Worm (Caenorhabditis elegans): Measurements from ENCODE around the gene F36H1.12.
A peak's percentile ranks its signal among the peaks of the same experiment; 100 is the strongest.

Gene F36H1.12

ce11 chrIV:11006868-11007267 lies 46.6 kb downstream of the F36H1.12 start:
- TF ChIP-seq sup-37 (GFP tag; optimal IDR thresholded peaks at IDR 0.05) (no peak), vab-15 (tag; optimal IDR thresholded peaks at IDR 0.05) (no peak), blmp-1 (tag; optimal IDR thresholded peaks at IDR 0.05) (peak; percentile 9), lin-14 (GFP tag; optimal IDR thresholded peaks at IDR 0.05) (peak; percentile 11), elt-3 (tag; optimal IDR thresholded peaks at IDR 0.05) (peak in 1 of 6 experiments; percentile 30), fos-1 (tag; optimal IDR thresholded peaks at IDR 0.05) (peak; percentile 29)

ce11 chrIV:11006383-11006782 lies 47.1 kb downstream of the F36H1.12 start:
- TF ChIP-seq nhr-11 (tag; optimal IDR thresholded peaks at IDR 0.05): no peak
- TF ChIP-seq xbp-1 (tag; optimal IDR thresholded peaks at IDR 0.05): no peak
- TF ChIP-seq mdl-1 (tag; optimal IDR thresholded peaks at IDR 0.05): no peak
- TF ChIP-seq aly-2 (tag; optimal IDR thresholded peaks at IDR 0.05): no peak
- TF ChIP-seq mep-1 (tag; optimal IDR thresholded peaks at IDR 0.05): no peak
- TF ChIP-seq lin-13 (GFP tag; optimal IDR thresholded peaks at IDR 0.05): no peak
- no peak for TF ChIP-seq fos-1 (tag; optimal IDR thresholded peaks at IDR 0.05)
- peak; percentile 44 for TF ChIP-seq lin-14 (GFP tag; optimal IDR thresholded peaks at IDR 0.05)
- TF ChIP-seq ceh-90 (tag; optimal IDR thresholded peaks at IDR 0.05): no peak
- no peak for TF ChIP-seq pag-3 (tag; optimal IDR thresholded peaks at IDR 0.05; ENCODE audit: borderline replicate concordance, insufficient read depth)
- TF ChIP-seq lir-3 (tag; optimal IDR thresholded peaks at IDR 0.05; ENCODE audit: poor library complexity): no peak
- no peak for TF ChIP-seq ces-1 (GFP tag; optimal IDR thresholded peaks at IDR 0.05)
- TF ChIP-seq tlp-1 (tag; optimal IDR thresholded peaks at IDR 0.05): no peak
- TF ChIP-seq nhr-237 (tag; optimal IDR thresholded peaks at IDR 0.05): no peak
- peak; percentile 76 for TF ChIP-seq fkh-8 (tag; optimal IDR thresholded peaks at IDR 0.05)
- TF ChIP-seq unc-98 (GFP tag; IDR thresholded peaks at IDR 0.05): no peak
- no peak for TF ChIP-seq grh-1 (GFP tag; IDR thresholded peaks at IDR 0.05)
- TF ChIP-seq lsy-2 (tag; optimal IDR thresholded peaks at IDR 0.05): peak in 1 of 2 experiments; percentile 9
- peak; percentile 63 for TF ChIP-seq skn-1 (tag; optimal IDR thresholded peaks at IDR 0.05)
- 0 out of 2 replicates have a peak, but pooled peaks have one; percentile 3 for TF ChIP-seq isw-1 (GFP tag; IDR thresholded peaks at IDR 0.05)
- no peak for TF ChIP-seq ceh-63 (GFP tag; optimal IDR thresholded peaks at IDR 0.05)
- TF ChIP-seq C16A3.4 (tag; optimal IDR thresholded peaks at IDR 0.05): no peak
- peak; percentile 60 for TF ChIP-seq zip-4 (GFP tag; optimal IDR thresholded peaks at IDR 0.05)
- TF ChIP-seq nhr-85 (tag): peak; percentile 6
- TF ChIP-seq nhr-71 (tag; optimal IDR thresholded peaks at IDR 0.05): peak; percentile 50

ce11 chrIV:11004273-11004672 lies 49.2 kb downstream of the F36H1.12 start, which contains the start of gene F13H10.1:
F13H10.1 (plus strand) TSS chrIV:11004573.
- no peak for TF ChIP-seq efl-1 (optimal IDR thresholded peaks at IDR 0.05)
- peak in 1 of 2 experiments; percentile 89 for TF ChIP-seq efl-1 (GFP tag; optimal IDR thresholded peaks at IDR 0.05 in 1 of 2)
- no peak for TF ChIP-seq nhr-19 (GFP tag; conservative IDR thresholded peaks at IDR 0.05)
